Worm (Caenorhabditis elegans) whole organism, mixed stage, embryonic: ENCODE data around the gene C34F11.2.

Experiments used
- M03D4.4 ChIP-seq: sonication (generic microtip); optimal IDR thresholded peaks from 2 replicates; lab custom pipeline; 2017; ENCODE audit warnings: mild to moderate bottlenecking, missing genetic modification characterization, missing compliant biosample characterization
- bed-3 ChIP-seq: fragments of 200-800 bp; sonication (Bioruptor generic); optimal IDR thresholded peaks from 3 replicates; lab custom pipeline; 2018; ENCODE audit warnings: mild to moderate bottlenecking, missing genetic modification characterization, moderate library complexity, missing compliant biosample characterization
- blmp-1 ChIP-seq: fragments of 150-350 bp; optimal IDR thresholded peaks from 2 replicates; lab custom pipeline; 2014; ENCODE audit warnings: missing biosample characterization, missing genetic modification characterization
- ceh-39 ChIP-seq: fragments of 150-350 bp; optimal IDR thresholded peaks from 2 replicates; lab custom pipeline; 2014; ENCODE audit warnings: missing biosample characterization, missing genetic modification characterization
- ceh-43 ChIP-seq: fragments of 200-800 bp; sonication (Bioruptor generic); optimal IDR thresholded peaks from 2 replicates; lab custom pipeline; 2018; ENCODE audit warnings: mild to moderate bottlenecking, missing genetic modification characterization, moderate library complexity, missing compliant biosample characterization
- ceh-83 ChIP-seq: fragments of 200-800 bp; sonication (Bioruptor generic); optimal IDR thresholded peaks from 2 replicates; lab custom pipeline; 2018; ENCODE audit warnings: mild to moderate bottlenecking, missing genetic modification characterization, missing compliant biosample characterization
- ces-1 ChIP-seq: fragments of 150-350 bp; optimal IDR thresholded peaks from 2 replicates; lab custom pipeline; 2014; ENCODE audit warnings: missing biosample characterization, missing genetic modification reagents, missing genetic modification characterization
- cnd-1 ChIP-seq: fragments of 200-800 bp; sonication (Bioruptor generic); optimal IDR thresholded peaks from 2 replicates; lab custom pipeline; 2018; ENCODE audit warnings: mild to moderate bottlenecking, missing genetic modification characterization, missing compliant biosample characterization
- drap-1 ChIP-seq: fragments of 200-800 bp; sonication (Bioruptor generic); optimal IDR thresholded peaks from 3 replicates; lab custom pipeline; 2018; ENCODE audit warnings: mild to moderate bottlenecking, missing genetic modification characterization, missing compliant biosample characterization
- elt-1 ChIP-seq: sonication (generic microtip); optimal IDR thresholded peaks from 2 replicates; lab custom pipeline; 2017; ENCODE audit warnings: missing genetic modification characterization, mild to moderate bottlenecking, missing compliant biosample characterization, antibody characterized with exemption, moderate library complexity, borderline replicate concordance; ENCODE audit not compliant: insufficient read depth
- elt-3 ChIP-seq: fragments of 150-350 bp; optimal IDR thresholded peaks from 2 replicates; lab custom pipeline; 2014; ENCODE audit warnings: missing biosample characterization, missing genetic modification characterization
- flh-1 ChIP-seq: fragments of 200-800 bp; sonication (Bioruptor generic); optimal IDR thresholded peaks from 2 replicates; lab custom pipeline; 2018; ENCODE audit warnings: mild to moderate bottlenecking, missing genetic modification characterization, moderate library complexity, missing compliant biosample characterization
- lin-13 ChIP-seq: fragments of 150-350 bp; optimal IDR thresholded peaks from 2 replicates; lab custom pipeline; 2014; ENCODE audit warnings: missing biosample characterization, missing genetic modification characterization
- lin-32 ChIP-seq: fragments of 200-800 bp; sonication (Bioruptor generic); optimal IDR thresholded peaks from 2 replicates; lab custom pipeline; 2018; ENCODE audit warnings: mild to moderate bottlenecking, missing genetic modification characterization, missing compliant biosample characterization
- lsy-2 ChIP-seq: fragments of 150-350 bp; optimal IDR thresholded peaks from 2 replicates; lab custom pipeline; 2014; ENCODE audit warnings: missing biosample characterization, missing genetic modification characterization
- mab-5 ChIP-seq: fragments of 150-350 bp; optimal IDR thresholded peaks from 2 replicates; lab custom pipeline; 2014; ENCODE audit warnings: missing biosample characterization, missing genetic modification characterization
- mep-1 ChIP-seq: fragments of 150-350 bp; optimal IDR thresholded peaks from 2 replicates; lab custom pipeline; 2017; ENCODE audit warnings: missing biosample characterization, missing genetic modification reagents, missing genetic modification characterization, inconsistent platforms
- nhr-12 ChIP-seq: fragments of 150-350 bp; optimal IDR thresholded peaks from 2 replicates; lab custom pipeline; 2014; ENCODE audit warnings: missing biosample characterization, missing genetic modification characterization
- nhr-2 ChIP-seq: fragments of 150-350 bp; optimal IDR thresholded peaks from 2 replicates; lab custom pipeline; 2014; ENCODE audit warnings: missing biosample characterization, missing genetic modification characterization
- nhr-28 ChIP-seq: fragments of 150-350 bp; optimal IDR thresholded peaks from 2 replicates; lab custom pipeline; 2014; ENCODE audit warnings: missing biosample characterization, missing genetic modification characterization
- nhr-76 ChIP-seq: sonication (generic microtip); optimal IDR thresholded peaks from 2 replicates; lab custom pipeline; 2017; ENCODE audit warnings: missing biosample characterization, missing genetic modification characterization
- pha-4 ChIP-seq: fragments of 150-350 bp; optimal IDR thresholded peaks from 2 replicates; lab custom pipeline; 2018; ENCODE audit warnings: missing biosample characterization, missing genetic modification reagents, missing genetic modification characterization
- sem-2 ChIP-seq: fragments of 200-800 bp; sonication (Bioruptor generic); optimal IDR thresholded peaks from 2 replicates; lab custom pipeline; 2018; ENCODE audit warnings: mild to moderate bottlenecking, missing genetic modification characterization, missing compliant biosample characterization
- snpc-4 ChIP-seq: fragments of 150-350 bp; optimal IDR thresholded peaks from 2 replicates; lab custom pipeline; 2014; ENCODE audit warnings: missing biosample characterization, missing genetic modification characterization
- sptf-1 ChIP-seq: sonication (generic microtip); optimal IDR thresholded peaks from 2 replicates; lab custom pipeline; 2017; ENCODE audit warnings: mild to moderate bottlenecking, missing genetic modification characterization, moderate library complexity, missing compliant biosample characterization
- tbx-8 ChIP-seq: fragments of 200-800 bp; sonication (Bioruptor generic); optimal IDR thresholded peaks from 2 replicates; lab custom pipeline; 2018; ENCODE audit warnings: mild to moderate bottlenecking, missing genetic modification characterization, moderate library complexity, missing compliant biosample characterization
- unc-120 ChIP-seq: sonication (generic microtip); optimal IDR thresholded peaks from 2 replicates; lab custom pipeline; 2017; ENCODE audit warnings: missing genetic modification characterization, missing compliant biosample characterization; ENCODE audit not compliant: poor library complexity, severe bottlenecking
- unc-62 ChIP-seq: fragments of 150-350 bp; optimal IDR thresholded peaks from 2 replicates; lab custom pipeline; 2014; ENCODE audit warnings: missing biosample characterization, missing genetic modification reagents, missing genetic modification characterization
- zip-8 ChIP-seq: fragments of 150-350 bp; optimal IDR thresholded peaks from 2 replicates; lab custom pipeline; 2014; ENCODE audit warnings: missing biosample characterization, missing genetic modification characterization

The C34F11.2 gene

ce11 chrII:5211970-5212369, at the start of gene C34F11.2:
TSS of gene C34F11.2 (plus strand) at chrII:5212270.
- no peak for TF ChIP-seq flh-1
- TF ChIP-seq elt-1 (tag; lab: Kevin White, UChicago): no peak
- no peak for TF ChIP-seq sem-2 (GFP tag; lab: Kevin White, UChicago)
- no peak for TF ChIP-seq nhr-2 (tag; lab: Kevin White, UChicago)
- no peak for TF ChIP-seq tbx-8 (GFP tag; lab: Kevin White, UChicago)
- no peak for TF ChIP-seq nhr-12 (tag; lab: Kevin White, UChicago)
- TF ChIP-seq bed-3 (GFP tag; lab: Kevin White, UChicago): no peak
- no peak for TF ChIP-seq mab-5 (tag; lab: Kevin White, UChicago)
- no peak for TF ChIP-seq lin-13 (tag; lab: Kevin White, UChicago)
- TF ChIP-seq blmp-1 (tag; lab: Kevin White, UChicago): no peak

ce11 chrII:5163283-5163682, 48.8 kb upstream of the C34F11.2 start, which contains the start of gene srb-5:
TSS of gene srb-5 (minus strand) at chrII:5163383.
- TF ChIP-seq unc-62 (GFP tag; lab: Kevin White, UChicago) (no peak), cnd-1 (tag; lab: Kevin White, UChicago) (no peak)

ce11 chrII:5166738-5167137, 45.3 kb upstream of the C34F11.2 start, which contains the start of gene srb-3:
TSS of gene srb-3 (minus strand) at chrII:5166838.
- TF ChIP-seq nhr-76 (tag; lab: Kevin White, UChicago) (no peak), bed-3 (GFP tag; lab: Kevin White, UChicago) (no peak), sem-2 (GFP tag; lab: Kevin White, UChicago) (no peak), ces-1 (no peak), unc-120 (tag; lab: Kevin White, UChicago) (no peak), cnd-1 (tag; lab: Kevin White, UChicago) (no peak), M03D4.4 (tag; lab: Kevin White, UChicago) (no peak), lsy-2 (no peak), nhr-2 (tag; lab: Kevin White, UChicago) (no peak), pha-4 (no peak), elt-3 (no peak), lin-32 (GFP tag; lab: Kevin White, UChicago) (no peak), nhr-12 (tag; lab: Kevin White, UChicago) (no peak), ceh-43 (GFP tag; lab: Kevin White, UChicago) (no peak), blmp-1 (tag; lab: Kevin White, UChicago) (no peak), snpc-4 (tag; lab: Kevin White, UChicago) (no peak), ceh-83 (no peak), elt-1 (tag; lab: Kevin White, UChicago) (no peak)

ce11 chrII:5170932-5171331, 41.1 kb upstream of the C34F11.2 start, which contains the start of gene srb-1:
TSS of gene srb-1 (minus strand) at chrII:5171032.
- TF ChIP-seq unc-62 (GFP tag; lab: Kevin White, UChicago): no peak
- no peak for TF ChIP-seq mab-5 (tag; lab: Kevin White, UChicago)
- no peak for TF ChIP-seq sem-2 (GFP tag; lab: Kevin White, UChicago)
- no peak for TF ChIP-seq drap-1 (GFP tag; lab: Kevin White, UChicago)
- no peak for TF ChIP-seq ces-1
- TF ChIP-seq bed-3 (GFP tag; lab: Kevin White, UChicago): no peak
- TF ChIP-seq tbx-8 (GFP tag; lab: Kevin White, UChicago): no peak
- no peak for TF ChIP-seq snpc-4 (tag; lab: Kevin White, UChicago)
- no peak for TF ChIP-seq mep-1
- no peak for TF ChIP-seq blmp-1 (tag; lab: Kevin White, UChicago)
- no peak for TF ChIP-seq M03D4.4 (tag; lab: Kevin White, UChicago)
- TF ChIP-seq, all 35 proteins: peak for 0

- no peak for TF ChIP-seq mab-5 (tag; lab: Kevin White, UChicago)
- TF ChIP-seq M03D4.4 (tag; lab: Kevin White, UChicago): no peak
- TF ChIP-seq zip-8 (tag; lab: Kevin White, UChicago): no peak
- TF ChIP-seq ceh-39 (tag; lab: Kevin White, UChicago): no peak
- TF ChIP-seq pha-4: no peak
- no peak for TF ChIP-seq nhr-28 (tag; lab: Kevin White, UChicago)
- no peak for TF ChIP-seq sptf-1 (tag; lab: Kevin White, UChicago)
- TF ChIP-seq nhr-2 (tag; lab: Kevin White, UChicago): no peak
- TF ChIP-seq ceh-43 (GFP tag; lab: Kevin White, UChicago): no peak
- TF ChIP-seq ces-1: no peak
- no peak for TF ChIP-seq lin-32 (GFP tag; lab: Kevin White, UChicago)
- TF ChIP-seq elt-1 (tag; lab: Kevin White, UChicago): no peak
- TF ChIP-seq drap-1 (GFP tag; lab: Kevin White, UChicago): no peak
- no peak for TF ChIP-seq sem-2 (GFP tag; lab: Kevin White, UChicago)
Observed at ce11 chrII:5171610-5172009, 40.5 kb upstream of the C34F11.2 start, which contains the start of gene C27D6.15. TSS of gene C27D6.15 (plus strand) at chrII:5171910.
